Fruit fly (Drosophila melanogaster): ENCODE measurements around the gene cpo.

- TF ChIP-seq CG14711 (tag; optimal IDR thresholded peaks at IDR 0.05) (no peak), CG1620 (GFP tag; optimal IDR thresholded peaks at IDR 0.05) (no peak), Hr96 (GFP tag; optimal IDR thresholded peaks at IDR 0.05) (no peak), CG7101 (tag; optimal IDR thresholded peaks at IDR 0.05) (no peak), tj (GFP tag; optimal IDR thresholded peaks at IDR 0.05) (no peak), Crg-1 (GFP tag; optimal IDR thresholded peaks at IDR 0.05) (no peak), cic (GFP tag; optimal IDR thresholded peaks at IDR 0.05) (no peak), kay (GFP tag; ENCODE audit: borderline replicate concordance) (no peak)
Observed at dm6 chr3R:17957782-17958181, 38.1 kb downstream of the cpo start.

All from whole organism, adult.